Fruit fly (Drosophila melanogaster): ENCODE measurements around the gene CG42488.

The CG42488 gene

DNA sequence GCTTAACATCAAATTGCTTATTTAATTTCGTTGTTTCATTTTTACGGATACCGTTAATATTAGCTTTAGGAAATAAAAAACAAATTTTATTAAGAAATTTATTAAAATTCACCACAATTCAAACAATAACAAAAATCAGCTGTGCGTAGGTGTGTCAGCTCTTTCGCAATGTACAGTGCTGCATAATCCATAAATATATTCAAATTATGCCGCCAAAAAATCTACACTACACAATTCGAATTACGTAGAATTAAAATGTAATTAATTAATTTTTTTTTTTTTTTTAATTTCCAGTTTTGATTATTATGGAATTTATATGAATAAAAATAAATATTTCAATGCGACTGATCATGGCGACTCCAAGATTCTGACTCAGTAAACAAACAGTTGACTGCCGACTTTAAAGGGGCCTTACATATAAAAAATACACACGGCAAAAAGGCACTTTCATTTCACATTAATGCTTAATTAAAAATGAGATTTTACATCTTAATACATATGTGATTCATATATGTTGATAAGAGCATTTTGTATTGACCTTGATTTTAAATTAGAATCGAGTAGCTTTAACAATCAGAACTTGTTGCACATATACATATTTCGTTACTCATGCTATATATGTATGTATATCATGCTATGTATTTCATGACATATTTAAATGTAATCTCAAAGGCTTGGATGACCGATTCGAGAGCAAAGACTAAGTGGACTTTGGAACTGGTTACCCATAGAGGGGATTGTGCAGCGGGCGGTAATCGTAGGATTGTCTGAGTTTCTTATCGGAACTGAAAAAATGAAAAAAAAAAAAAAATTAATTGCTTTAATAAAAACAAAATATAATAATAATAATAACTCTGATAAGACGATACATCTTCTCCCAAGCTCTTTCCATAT is 10.6 kb downstream of the CG42488 start:
- TF ChIP-seq usp (GFP tag; optimal IDR thresholded peaks at IDR 0.05) (no peak), Dll (optimal IDR thresholded peaks at IDR 0.05) (no peak), psq (optimal IDR thresholded peaks at IDR 0.05) (no peak), CG8478 (optimal IDR thresholded peaks at IDR 0.05) (no peak), EcR (GFP tag; optimal IDR thresholded peaks at IDR 0.05) (no peak), pan (optimal IDR thresholded peaks at IDR 0.05) (no peak)

DNA sequence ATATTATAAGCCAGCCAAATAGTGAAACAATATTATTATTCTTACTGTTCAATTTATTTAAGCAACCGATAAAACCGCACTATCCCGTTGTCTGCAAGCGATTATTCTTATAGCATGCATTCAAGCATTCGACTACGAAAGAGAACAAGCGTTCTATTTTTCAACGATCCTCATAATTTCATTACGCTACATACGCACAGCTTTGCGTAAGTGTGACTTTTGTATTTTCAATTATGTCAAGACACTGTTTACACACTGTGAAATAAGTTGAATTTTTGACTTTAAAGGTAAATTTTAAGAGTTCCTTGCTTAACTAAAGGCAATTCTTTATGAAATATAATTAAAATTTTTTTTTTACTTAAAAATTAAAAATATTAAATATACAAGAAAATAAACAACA is 12.2 kb downstream of the CG42488 start, which contains the start of gene CG33494:
TSS of gene CG33494 (minus strand) at position 90 of the 400 bp plus-strand sequence.
- TF ChIP-seq usp (GFP tag; optimal IDR thresholded peaks at IDR 0.05) (no peak), EcR (GFP tag; optimal IDR thresholded peaks at IDR 0.05) (no peak), Dll (optimal IDR thresholded peaks at IDR 0.05) (no peak), psq (optimal IDR thresholded peaks at IDR 0.05) (no peak), CG8478 (optimal IDR thresholded peaks at IDR 0.05) (no peak), pan (optimal IDR thresholded peaks at IDR 0.05) (no peak)

- TF ChIP-seq CG8478 (optimal IDR thresholded peaks at IDR 0.05) (no peak), Dll (optimal IDR thresholded peaks at IDR 0.05) (no peak)
Measured at dm6 chr3R:25495753-25496152, 12.9 kb downstream of the CG42488 start.

DNA sequence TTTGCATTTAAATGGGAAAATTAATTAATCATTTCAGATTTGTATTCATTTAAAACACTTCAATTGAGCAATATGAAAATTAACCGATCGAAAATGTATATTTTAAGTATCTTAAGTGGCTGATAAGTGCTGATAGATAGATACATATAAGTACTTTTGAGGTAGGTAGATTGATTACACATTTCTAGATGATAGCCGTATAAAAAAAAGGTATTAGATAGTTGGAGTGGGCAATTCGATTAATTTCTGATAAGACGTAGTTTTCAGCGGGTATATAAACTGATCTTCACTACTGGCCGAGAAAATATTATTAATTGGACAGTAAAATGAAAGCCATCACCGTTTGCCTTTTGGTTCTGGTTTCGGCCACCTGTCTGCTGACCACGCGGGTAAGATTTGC is 22.0 kb downstream of the CG42488 start, which contains the start of gene CG5107:
TSS of gene CG5107 (plus strand) at position 301 of the 400 bp plus-strand sequence.
- TF ChIP-seq pan (optimal IDR thresholded peaks at IDR 0.05) = no peak
- no peak for TF ChIP-seq CG8478 (optimal IDR thresholded peaks at IDR 0.05)
- TF ChIP-seq usp (GFP tag; optimal IDR thresholded peaks at IDR 0.05) = no peak
- no peak for TF ChIP-seq EcR (GFP tag; optimal IDR thresholded peaks at IDR 0.05)
- no peak for TF ChIP-seq Dll (optimal IDR thresholded peaks at IDR 0.05)
- TF ChIP-seq psq (optimal IDR thresholded peaks at IDR 0.05) = no peak

- TF ChIP-seq Dll (optimal IDR thresholded peaks at IDR 0.05) = no peak
- no peak for TF ChIP-seq pan (optimal IDR thresholded peaks at IDR 0.05)
- TF ChIP-seq usp (GFP tag; optimal IDR thresholded peaks at IDR 0.05) = no peak
- TF ChIP-seq psq (optimal IDR thresholded peaks at IDR 0.05) = no peak
- TF ChIP-seq CG8478 (optimal IDR thresholded peaks at IDR 0.05) = no peak
- TF ChIP-seq EcR (GFP tag; optimal IDR thresholded peaks at IDR 0.05) = no peak
Measured at dm6 chr3R:25505975-25506374, 23.1 kb downstream of the CG42488 start, which contains the start of gene CG5111. Gene CG5111 (plus strand): TSS chr3R:25506275.

DNA sequence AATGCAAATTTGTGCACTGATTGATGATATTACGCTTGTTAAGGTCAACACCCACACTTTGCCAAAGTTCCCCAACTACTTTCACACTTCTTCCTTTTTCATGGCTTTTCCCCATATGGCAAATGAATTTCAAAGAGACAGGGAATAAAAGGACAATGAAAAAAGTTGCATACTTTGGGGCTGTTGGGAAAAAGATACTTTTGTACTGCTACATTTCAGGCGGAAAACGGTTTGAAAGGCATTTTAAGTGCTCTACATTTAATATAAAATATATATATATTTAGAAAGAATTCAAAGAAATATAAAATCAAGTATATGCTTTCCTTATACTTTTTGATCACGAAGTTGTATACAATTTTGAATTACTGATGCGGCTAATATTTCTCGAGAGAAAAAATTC is 29.9 kb downstream of the CG42488 start:
- no peak for TF ChIP-seq pan (optimal IDR thresholded peaks at IDR 0.05)
- no peak for TF ChIP-seq Dll (optimal IDR thresholded peaks at IDR 0.05)
- TF ChIP-seq EcR (GFP tag; optimal IDR thresholded peaks at IDR 0.05) = no peak
- TF ChIP-seq usp (GFP tag; optimal IDR thresholded peaks at IDR 0.05) = no peak
- TF ChIP-seq psq (optimal IDR thresholded peaks at IDR 0.05) = no peak
- no peak for TF ChIP-seq CG8478 (optimal IDR thresholded peaks at IDR 0.05)

- peak; percentile 59 for TF ChIP-seq CG8478 (optimal IDR thresholded peaks at IDR 0.05)
- peak; percentile 92 for TF ChIP-seq pan (optimal IDR thresholded peaks at IDR 0.05)
- TF ChIP-seq usp (GFP tag; optimal IDR thresholded peaks at IDR 0.05) = no peak
- no peak for TF ChIP-seq psq (optimal IDR thresholded peaks at IDR 0.05)
- TF ChIP-seq Dll (optimal IDR thresholded peaks at IDR 0.05) = peak; percentile 71
- no peak for TF ChIP-seq EcR (GFP tag; optimal IDR thresholded peaks at IDR 0.05)
Measured at dm6 chr3R:25515450-25516288, 32.8 kb downstream of the CG42488 start, which contains the start of gene msi. Gene msi (plus strand): TSS chr3R:25516118.

- no peak for TF ChIP-seq Dll (optimal IDR thresholded peaks at IDR 0.05)
- TF ChIP-seq EcR (GFP tag; optimal IDR thresholded peaks at IDR 0.05) = no peak
- no peak for TF ChIP-seq psq (optimal IDR thresholded peaks at IDR 0.05)
- TF ChIP-seq pan (optimal IDR thresholded peaks at IDR 0.05) = no peak
- no peak for TF ChIP-seq usp (GFP tag; optimal IDR thresholded peaks at IDR 0.05)
- no peak for TF ChIP-seq CG8478 (optimal IDR thresholded peaks at IDR 0.05)
Measured at dm6 chr3R:25517521-25517920, 34.6 kb downstream of the CG42488 start.

- TF ChIP-seq EcR (GFP tag; optimal IDR thresholded peaks at IDR 0.05) (no peak), CG8478 (optimal IDR thresholded peaks at IDR 0.05) (no peak), Dll (optimal IDR thresholded peaks at IDR 0.05) (no peak), pan (optimal IDR thresholded peaks at IDR 0.05) (no peak), psq (optimal IDR thresholded peaks at IDR 0.05) (no peak), usp (GFP tag; optimal IDR thresholded peaks at IDR 0.05) (no peak)
Measured at dm6 chr3R:25518099-25518567, 35.2 kb downstream of the CG42488 start.

DNA sequence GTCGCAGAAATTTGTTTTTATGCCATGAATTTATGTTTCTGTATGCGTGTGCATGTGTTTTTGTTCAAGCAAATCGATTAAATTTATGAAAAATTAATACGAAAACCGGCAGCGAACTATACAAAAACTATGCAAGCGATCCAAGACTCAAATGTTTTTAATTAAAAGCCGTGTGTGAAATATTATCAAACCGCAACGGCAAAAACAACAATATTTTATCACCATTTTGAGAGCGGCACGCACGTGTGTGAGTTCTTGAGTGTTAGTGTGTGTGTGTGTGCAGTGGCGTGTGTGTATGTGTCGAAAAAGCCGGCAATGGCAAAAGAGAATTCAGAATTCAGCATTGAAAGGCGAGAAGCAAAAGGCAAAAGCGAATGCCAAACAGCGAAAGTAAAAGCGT is 35.7 kb downstream of the CG42488 start:
- TF ChIP-seq usp (GFP tag; optimal IDR thresholded peaks at IDR 0.05) (no peak), pan (optimal IDR thresholded peaks at IDR 0.05) (no peak)

DNA sequence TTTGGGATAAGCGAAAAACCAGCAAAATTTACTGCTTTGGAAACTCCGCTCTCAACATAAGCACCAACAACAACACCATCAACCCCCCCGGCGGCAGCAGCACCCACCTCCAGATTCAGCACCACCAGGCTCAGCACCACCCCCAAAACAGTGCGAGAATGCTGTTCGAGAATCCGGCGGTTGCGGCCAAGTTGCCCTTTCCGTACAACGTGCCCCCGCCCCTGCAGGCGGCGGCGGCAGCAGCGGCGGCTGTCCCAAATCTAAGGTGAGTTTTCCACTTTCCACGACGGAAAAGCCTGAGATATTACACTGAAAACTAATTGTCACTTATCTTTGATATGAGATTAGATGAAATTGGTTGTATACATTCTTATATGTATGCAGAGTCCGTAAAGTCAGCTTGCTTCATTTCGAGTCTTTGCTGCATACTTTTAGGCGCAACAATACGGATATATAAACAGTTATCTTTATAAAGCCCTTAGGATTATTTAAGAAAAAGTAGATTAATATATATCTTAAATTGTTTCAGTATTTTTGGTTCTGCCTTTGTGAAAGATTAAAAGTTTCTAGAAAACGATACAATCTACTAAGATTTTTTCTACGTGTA is 36.7 kb downstream of the CG42488 start:
- no peak for TF ChIP-seq Dll (optimal IDR thresholded peaks at IDR 0.05)
- TF ChIP-seq EcR (GFP tag; optimal IDR thresholded peaks at IDR 0.05) = no peak
- TF ChIP-seq psq (optimal IDR thresholded peaks at IDR 0.05) = no peak
- no peak for TF ChIP-seq CG8478 (optimal IDR thresholded peaks at IDR 0.05)
- TF ChIP-seq pan (optimal IDR thresholded peaks at IDR 0.05) = no peak
- no peak for TF ChIP-seq usp (GFP tag; optimal IDR thresholded peaks at IDR 0.05)
